Worm (Caenorhabditis elegans) whole organism, L4 larva: Measurements from ENCODE around the gene T22F3.12.

Source experiments
- dpl-1 ChIP-seq: fragments of 150-350 bp; optimal IDR thresholded peaks from 2 replicates; lab custom pipeline; 2014; ENCODE audit warnings: missing biosample characterization, missing genetic modification reagents, missing genetic modification characterization
- egl-27 ChIP-seq: sonication (generic microtip); optimal IDR thresholded peaks from 3 replicates; lab custom pipeline; 2017; ENCODE audit warnings: missing biosample characterization, missing genetic modification reagents, missing genetic modification characterization
- fkh-10 ChIP-seq: fragments of 150-350 bp; optimal IDR thresholded peaks from 2 replicates; lab custom pipeline; 2014; ENCODE audit warnings: missing biosample characterization, missing genetic modification reagents, missing genetic modification characterization
- jun-1 ChIP-seq: fragments of 150-350 bp; optimal IDR thresholded peaks from 2 replicates; lab custom pipeline; 2014; ENCODE audit warnings: missing biosample characterization, missing genetic modification reagents, missing genetic modification characterization
- lin-29 ChIP-seq: fragments of 200-800 bp; sonication (Bioruptor generic); IDR thresholded peaks from 2 replicates; pipeline ENCODE4 v1.3.6; 2022; ENCODE audit warnings: missing genetic modification reagents, missing genetic modification characterization, missing compliant biosample characterization
- lir-3 ChIP-seq: sonication (generic microtip); optimal IDR thresholded peaks from 2 replicates; lab custom pipeline; 2016; ENCODE audit warnings: mild to moderate bottlenecking, missing genetic modification characterization, missing compliant biosample characterization
- lsy-2 ChIP-seq, 2 experiments: fragments of 150-350 bp in 1 of 2; sonication (generic microtip) in 1 of 2; optimal IDR thresholded peaks; 2 replicates each; lab custom pipeline; 2014 to 2017; ENCODE audit warnings: missing biosample characterization in 2 of 2, missing genetic modification characterization in 2 of 2
- mdl-1 ChIP-seq, 2 experiments: fragments of 150-350 bp in 1 of 2; sonication (generic microtip) in 1 of 2; optimal IDR thresholded peaks; 2 replicates each; lab custom pipeline; 2014 to 2017; ENCODE audit warnings: missing biosample characterization in 2 of 2, missing genetic modification characterization in 2 of 2
- mep-1 ChIP-seq: fragments of 150-350 bp; sonication (generic microtip); optimal IDR thresholded peaks from 3 replicates; lab custom pipeline; 2014; ENCODE audit warnings: missing biosample characterization, missing genetic modification characterization
- nhr-77 ChIP-seq: fragments of 150-350 bp; optimal IDR thresholded peaks from 2 replicates; lab custom pipeline; 2014; ENCODE audit warnings: missing biosample characterization, missing genetic modification characterization
- pha-4 ChIP-seq, 2 experiments: fragments of 150-350 bp in 1 of 2; fragments of 200-800 bp in 1 of 2; sonication (Bioruptor generic) in 1 of 2; IDR thresholded peaks in 1 of 2; optimal IDR thresholded peaks in 1 of 2; 2 replicates each; pipeline versions ENCODE4 v1.3.6 to Lab custom; 2014 to 2022; ENCODE audit warnings: missing genetic modification characterization in 2 of 2, missing genetic modification reagents in 2 of 2, missing biosample characterization in 1 of 2, missing compliant biosample characterization in 1 of 2
- skn-1 ChIP-seq: fragments of 150-350 bp; optimal IDR thresholded peaks from 2 replicates; lab custom pipeline; 2014; ENCODE audit warnings: missing biosample characterization, missing genetic modification characterization
- snpc-4 ChIP-seq: fragments of 150-350 bp; optimal IDR thresholded peaks from 2 replicates; lab custom pipeline; 2014; ENCODE audit warnings: missing biosample characterization, missing genetic modification characterization

- TF ChIP-seq mep-1 (tag; lab: Kevin White, UChicago) (no peak), jun-1 (no peak), nhr-77 (tag; lab: Kevin White, UChicago) (no peak), pha-4 (GFP tag; IDR thresholded peaks at IDR 0.05; lab: Robert Waterston, UW) (no peak), pha-4 (tag; optimal IDR thresholded peaks at IDR 0.05; lab: Kevin White, UChicago) (no peak), mdl-1 (tag; optimal IDR thresholded peaks at IDR 0.05; lab: Kevin White, UChicago) (no peak), lin-29 (no peak), skn-1 (tag; lab: Kevin White, UChicago) (no peak), lir-3 (tag; lab: Kevin White, UChicago) (no peak), dpl-1 (GFP tag; lab: Kevin White, UChicago) (no peak), lsy-2 (tag; optimal IDR thresholded peaks at IDR 0.05; lab: Kevin White, UChicago) (no peak), fkh-10 (GFP tag; lab: Kevin White, UChicago) (no peak), egl-27 (tag; lab: Kevin White, UChicago) (no peak), snpc-4 (tag; lab: Kevin White, UChicago) (no peak)
These were observed 16.2 kb downstream of the T22F3.12 start, which contains the start of gene grl-27 for ce11 chrV:3575759-3576158.
